Fruit fly (Drosophila melanogaster) whole organism, pupa: ENCODE measurements around the gene ric8a.

ENCODE experiments used
- CG10348 ChIP-seq: fragments of 200-800 bp; sonication (Bioruptor generic); IDR thresholded peaks from 2 replicates; pipeline ENCODE4 v1.3.6; 2022; ENCODE audit warnings: missing biosample characterization, missing genetic modification characterization
- CG12605 ChIP-seq: fragments of 200-800 bp; sonication (Bioruptor generic); IDR thresholded peaks from 2 replicates; pipeline ENCODE4 v1.3.6; 2022; ENCODE audit warnings: missing biosample characterization, missing genetic modification characterization
- CG13204 ChIP-seq: fragments of 200-800 bp; sonication (Bioruptor generic); optimal IDR thresholded peaks from 2 replicates; lab custom pipeline; 2018; ENCODE audit warnings: missing biosample characterization, mild to moderate bottlenecking, missing genetic modification characterization, moderate library complexity
- CG14655 ChIP-seq: fragments of 200-800 bp; sonication (Bioruptor generic); optimal IDR thresholded peaks from 3 replicates; lab custom pipeline; 2017; ENCODE audit warnings: mild to moderate bottlenecking, missing biosample characterization, missing genetic modification reagents, missing genetic modification characterization
- CG15710 ChIP-seq: fragments of 200-800 bp; sonication (Bioruptor generic); optimal IDR thresholded peaks from 2 replicates; lab custom pipeline; 2018; ENCODE audit warnings: missing biosample characterization, mild to moderate bottlenecking, missing genetic modification characterization, moderate library complexity
- CG17806 ChIP-seq: fragments of 200-800 bp; sonication (Bioruptor generic); optimal IDR thresholded peaks from 2 replicates; lab custom pipeline; 2018; ENCODE audit warnings: missing biosample characterization, mild to moderate bottlenecking, missing genetic modification characterization, moderate library complexity
- CG32121 ChIP-seq: fragments of 200-800 bp; sonication (Bioruptor generic); IDR thresholded peaks from 2 replicates; pipeline ENCODE4 v1.3.6; 2022; ENCODE audit warnings: missing biosample characterization, missing genetic modification characterization
- CG34367 ChIP-seq: fragments of 200-800 bp; sonication (Bioruptor generic); optimal IDR thresholded peaks from 2 replicates; lab custom pipeline; 2018; ENCODE audit warnings: missing biosample characterization, mild to moderate bottlenecking, missing genetic modification characterization
- CG4496 ChIP-seq: fragments of 200-800 bp; sonication (Bioruptor generic); IDR thresholded peaks from 3 replicates; pipeline ENCODE4 v1.3.6; 2022; ENCODE audit warnings: missing biosample characterization, missing genetic modification characterization
- CG8159 ChIP-seq: fragments of 200-800 bp; sonication (Bioruptor generic); optimal IDR thresholded peaks from 3 replicates; lab custom pipeline; 2018; ENCODE audit warnings: missing biosample characterization, mild to moderate bottlenecking, missing genetic modification characterization, moderate library complexity
- CG8301 ChIP-seq: fragments of 200-800 bp; sonication (Bioruptor generic); optimal IDR thresholded peaks from 2 replicates; lab custom pipeline; 2018; ENCODE audit warnings: missing biosample characterization, mild to moderate bottlenecking, missing genetic modification characterization
- CG9948 ChIP-seq: fragments of 200-800 bp; sonication (Bioruptor generic); optimal IDR thresholded peaks from 2 replicates; lab custom pipeline; 2018; ENCODE audit warnings: missing biosample characterization, mild to moderate bottlenecking, missing genetic modification characterization, moderate library complexity
- D1 ChIP-seq: fragments of 200-800 bp; sonication (Bioruptor generic); optimal IDR thresholded peaks from 2 replicates; lab custom pipeline; 2018; ENCODE audit warnings: missing biosample characterization, mild to moderate bottlenecking, missing genetic modification characterization, moderate library complexity
- EcR ChIP-seq: fragments of 200-800 bp; sonication (Bioruptor generic); optimal IDR thresholded peaks from 3 replicates; lab custom pipeline; 2019; ENCODE audit warnings: missing biosample characterization, missing genetic modification characterization, mild to moderate bottlenecking, moderate library complexity, missing genetic modification reagents
- Ets98B ChIP-seq: fragments of 200-800 bp; sonication (Bioruptor generic); IDR thresholded peaks from 2 replicates; pipeline ENCODE4 v1.3.6; 2022; ENCODE audit warnings: missing biosample characterization, missing genetic modification characterization
- Pif1A ChIP-seq: fragments of 200-800 bp; sonication (Bioruptor generic); optimal IDR thresholded peaks from 3 replicates; lab custom pipeline; 2016; ENCODE audit warnings: missing biosample characterization, missing genetic modification characterization
- Pif1B ChIP-seq: fragments of 200-800 bp; sonication (Bioruptor generic); optimal IDR thresholded peaks from 3 replicates; lab custom pipeline; 2016; ENCODE audit warnings: missing biosample characterization, missing genetic modification characterization
- Snoo ChIP-seq: fragments of 200-800 bp; sonication (Bioruptor generic); optimal IDR thresholded peaks from 3 replicates; lab custom pipeline; 2017; ENCODE audit warnings: missing biosample characterization, mild to moderate bottlenecking, missing genetic modification characterization, inconsistent platforms
- fd96Ca ChIP-seq: fragments of 200-800 bp; sonication (Bioruptor generic); IDR thresholded peaks from 3 replicates; pipeline ENCODE4 v1.3.6; 2022; ENCODE audit warnings: missing biosample characterization, missing genetic modification characterization
- gl ChIP-seq: fragments of 200-800 bp; sonication (Bioruptor generic); optimal IDR thresholded peaks from 2 replicates; lab custom pipeline; 2018; ENCODE audit warnings: missing biosample characterization, mild to moderate bottlenecking, missing genetic modification characterization
- rn ChIP-seq: fragments of 200-800 bp; sonication (Bioruptor generic); IDR thresholded peaks from 2 replicates; pipeline ENCODE4 v1.3.6; 2022; ENCODE audit warnings: missing biosample characterization, missing genetic modification characterization

Gene ric8a

dm6 chrX:9224423-9224822 lies 31.5 kb upstream of the ric8a start:
- TF ChIP-seq CG8159 (tag; lab: Kevin White, UChicago) (no peak), CG4496 (GFP tag; lab: Robert Waterston, UW) (0 out of 3 replicates have a peak, but pooled peaks have one; percentile 20)
- TF ChIP-seq, all 21 proteins: peak for 1

dm6 chrX:9225137-9225536 lies 30.8 kb upstream of the ric8a start, which contains the start of gene CG15370:
CG15370 (plus strand) TSS chrX:9225437.
- TF ChIP-seq gl: no peak
- no peak for TF ChIP-seq EcR (GFP tag; lab: Kevin White, UChicago)
- TF ChIP-seq CG12605 (GFP tag; lab: Robert Waterston, UW): no peak
- TF ChIP-seq Pif1B (GFP tag; lab: Kevin White, UChicago): no peak
- TF ChIP-seq CG9948 (tag; lab: Kevin White, UChicago): no peak
- no peak for TF ChIP-seq Pif1A (GFP tag; lab: Kevin White, UChicago)
- TF ChIP-seq CG17806 (tag; lab: Kevin White, UChicago): no peak
- no peak for TF ChIP-seq D1 (tag; lab: Kevin White, UChicago)
- TF ChIP-seq CG13204 (GFP tag; lab: Kevin White, UChicago): no peak
- TF ChIP-seq CG15710: no peak
- no peak for TF ChIP-seq Snoo (tag; lab: Kevin White, UChicago)
- TF ChIP-seq CG4496 (GFP tag; lab: Robert Waterston, UW): no peak
- TF ChIP-seq Ets98B (GFP tag; lab: Robert Waterston, UW): no peak
- no peak for TF ChIP-seq CG8301
- TF ChIP-seq CG14655 (GFP tag; lab: Kevin White, UChicago): no peak
- no peak for TF ChIP-seq CG10348 (GFP tag; lab: Robert Waterston, UW)
- TF ChIP-seq CG8159 (tag; lab: Kevin White, UChicago): no peak
- TF ChIP-seq, all 21 proteins: peak for 0

dm6 chrX:9226837-9227236 lies 29.1 kb upstream of the ric8a start, which contains the start of gene Gr8a:
Gr8a (plus strand) TSS chrX:9227137.
- no peak for TF ChIP-seq CG4496 (GFP tag; lab: Robert Waterston, UW)
- TF ChIP-seq CG34367 (tag; lab: Kevin White, UChicago): no peak
- no peak for TF ChIP-seq CG12605 (GFP tag; lab: Robert Waterston, UW)
- no peak for TF ChIP-seq CG14655 (GFP tag; lab: Kevin White, UChicago)
- no peak for TF ChIP-seq gl
- TF ChIP-seq CG10348 (GFP tag; lab: Robert Waterston, UW): no peak
- TF ChIP-seq fd96Ca (GFP tag; lab: Robert Waterston, UW): no peak
- TF ChIP-seq CG8301: no peak
- TF ChIP-seq CG8159 (tag; lab: Kevin White, UChicago): no peak
- TF ChIP-seq CG13204 (GFP tag; lab: Kevin White, UChicago): no peak
- no peak for TF ChIP-seq EcR (GFP tag; lab: Kevin White, UChicago)
- TF ChIP-seq Pif1B (GFP tag; lab: Kevin White, UChicago): no peak
- TF ChIP-seq CG17806 (tag; lab: Kevin White, UChicago): no peak
- TF ChIP-seq, all 21 proteins: peak for 0

dm6 chrX:9232199-9232598 lies 23.8 kb upstream of the ric8a start, which contains the start of gene CG12121:
CG12121 (minus strand) TSS chrX:9232378.
- TF ChIP-seq CG10348 (GFP tag; lab: Robert Waterston, UW): no peak
- no peak for TF ChIP-seq CG32121 (GFP tag; lab: Robert Waterston, UW)
- no peak for TF ChIP-seq fd96Ca (GFP tag; lab: Robert Waterston, UW)
- no peak for TF ChIP-seq EcR (GFP tag; lab: Kevin White, UChicago)
- no peak for TF ChIP-seq CG9948 (tag; lab: Kevin White, UChicago)
- no peak for TF ChIP-seq Snoo (tag; lab: Kevin White, UChicago)
- TF ChIP-seq CG34367 (tag; lab: Kevin White, UChicago): no peak
- TF ChIP-seq CG8301: no peak
- no peak for TF ChIP-seq Pif1A (GFP tag; lab: Kevin White, UChicago)
- TF ChIP-seq CG14655 (GFP tag; lab: Kevin White, UChicago): no peak
- TF ChIP-seq Ets98B (GFP tag; lab: Robert Waterston, UW): no peak
- TF ChIP-seq rn: no peak
- no peak for TF ChIP-seq gl

- no peak for TF ChIP-seq Pif1A (GFP tag; lab: Kevin White, UChicago)
- TF ChIP-seq rn: no peak
- TF ChIP-seq CG32121 (GFP tag; lab: Robert Waterston, UW): no peak
- no peak for TF ChIP-seq Pif1B (GFP tag; lab: Kevin White, UChicago)
- TF ChIP-seq CG17806 (tag; lab: Kevin White, UChicago): no peak
- TF ChIP-seq D1 (tag; lab: Kevin White, UChicago): no peak
- no peak for TF ChIP-seq CG12605 (GFP tag; lab: Robert Waterston, UW)
- TF ChIP-seq Ets98B (GFP tag; lab: Robert Waterston, UW): no peak
- TF ChIP-seq CG14655 (GFP tag; lab: Kevin White, UChicago): no peak
- TF ChIP-seq CG4496 (GFP tag; lab: Robert Waterston, UW): no peak
- no peak for TF ChIP-seq CG13204 (GFP tag; lab: Kevin White, UChicago)
- no peak for TF ChIP-seq gl
- no peak for TF ChIP-seq CG9948 (tag; lab: Kevin White, UChicago)
- no peak for TF ChIP-seq CG8301
- TF ChIP-seq, all 21 proteins: peak for 0
These were observed 19.5 kb upstream of the ric8a start, which contains the start of gene Ir8a for dm6 chrX:9236485-9236884. Ir8a (minus strand) TSS chrX:9236585.

dm6 chrX:9243417-9243884 lies 12.5 kb upstream of the ric8a start, which contains the start of the genes mxc and Larp7:
mxc (minus strand) TSS chrX:9243467.
Larp7 (plus strand) TSS chrX:9243817.
- TF ChIP-seq gl (no peak), rn (no peak), CG15710 (peak; percentile 53), CG34367 (tag; lab: Kevin White, UChicago) (no peak), CG12605 (GFP tag; lab: Robert Waterston, UW) (no peak), Ets98B (GFP tag; lab: Robert Waterston, UW) (0 out of 2 replicates have a peak, but pooled peaks have one; percentile 9), EcR (GFP tag; lab: Kevin White, UChicago) (no peak), D1 (tag; lab: Kevin White, UChicago) (no peak), fd96Ca (GFP tag; lab: Robert Waterston, UW) (peak; percentile 47; the same call in 1 of the 3 replicates), CG17806 (tag; lab: Kevin White, UChicago) (peak; percentile 9), Pif1B (GFP tag; lab: Kevin White, UChicago) (no peak), CG9948 (tag; lab: Kevin White, UChicago) (peak; percentile 13)
- TF ChIP-seq, all 21 proteins: peak for 5
